Worm (Caenorhabditis elegans) whole organism, late embryonic: ENCODE measurements around the gene chtl-1.

Source experiments
- C08G9.2 ChIP-seq: sonication (generic microtip); optimal IDR thresholded peaks from 2 replicates; lab custom pipeline; 2016; ENCODE audit warnings: mild to moderate bottlenecking, missing genetic modification characterization, moderate library complexity, missing compliant biosample characterization
- C38D4.7 ChIP-seq: fragments of 200-800 bp; sonication (Bioruptor generic); optimal IDR thresholded peaks from 2 replicates; lab custom pipeline; 2018; ENCODE audit warnings: mild to moderate bottlenecking, missing genetic modification characterization, moderate library complexity, missing compliant biosample characterization
- K02D7.2 ChIP-seq: sonication (generic microtip); optimal IDR thresholded peaks from 2 replicates; lab custom pipeline; 2017; ENCODE audit warnings: mild to moderate bottlenecking, missing genetic modification characterization, missing compliant biosample characterization
- T23F11.4 ChIP-seq: fragments of 200-800 bp; sonication (Bioruptor generic); optimal IDR thresholded peaks from 2 replicates; lab custom pipeline; 2018; ENCODE audit warnings: mild to moderate bottlenecking, missing genetic modification characterization, missing compliant biosample characterization
- ama-1 ChIP-seq: fragments of 150-350 bp; optimal IDR thresholded peaks from 2 replicates; lab custom pipeline; 2014
- ceh-14 ChIP-seq: sonication (generic microtip); optimal IDR thresholded peaks from 2 replicates; lab custom pipeline; 2016; ENCODE audit warnings: missing genotype, missing genetic modification characterization, missing compliant biosample characterization
- ceh-18 ChIP-seq: sonication (generic microtip); optimal IDR thresholded peaks from 2 replicates; lab custom pipeline; 2016; ENCODE audit warnings: missing genetic modification characterization, missing compliant biosample characterization
- ceh-22 ChIP-seq: sonication (generic microtip); optimal IDR thresholded peaks from 2 replicates; lab custom pipeline; 2017; ENCODE audit warnings: missing biosample characterization, missing genetic modification characterization
- ceh-30 ChIP-seq: fragments of 150-350 bp; optimal IDR thresholded peaks from 2 replicates; lab custom pipeline; 2014; ENCODE audit warnings: missing biosample characterization, missing genetic modification characterization
- ceh-34 ChIP-seq: sonication (generic microtip); optimal IDR thresholded peaks from 2 replicates; lab custom pipeline; 2016; ENCODE audit warnings: mild to moderate bottlenecking, missing genetic modification characterization, missing compliant biosample characterization
- ceh-48 ChIP-seq: sonication (generic microtip); optimal IDR thresholded peaks from 2 replicates; lab custom pipeline; 2016; ENCODE audit warnings: missing genetic modification characterization, inconsistent platforms, missing compliant biosample characterization
- ceh-9 ChIP-seq: sonication (generic microtip); optimal IDR thresholded peaks from 2 replicates; lab custom pipeline; 2016; ENCODE audit warnings: mild to moderate bottlenecking, missing genetic modification characterization, inconsistent platforms, missing compliant biosample characterization
- che-1 ChIP-seq: sonication (generic microtip); optimal IDR thresholded peaks from 2 replicates; lab custom pipeline; 2016; ENCODE audit warnings: mild to moderate bottlenecking, missing genetic modification characterization, missing compliant biosample characterization
- dmd-4 ChIP-seq: sonication (generic microtip); optimal IDR thresholded peaks from 2 replicates; lab custom pipeline; 2016; ENCODE audit warnings: borderline replicate concordance, missing genetic modification characterization, missing compliant biosample characterization
- elt-2 ChIP-seq: sonication (generic microtip); optimal IDR thresholded peaks from 2 replicates; lab custom pipeline; 2016; ENCODE audit warnings: missing genetic modification reagents, missing genetic modification characterization, missing compliant biosample characterization
- ets-4 ChIP-seq: sonication (generic microtip); optimal IDR thresholded peaks from 2 replicates; lab custom pipeline; 2016; ENCODE audit warnings: missing genetic modification characterization, missing compliant biosample characterization
- fax-1 ChIP-seq: sonication (generic microtip); optimal IDR thresholded peaks from 2 replicates; lab custom pipeline; 2016; ENCODE audit warnings: missing genotype, missing genetic modification characterization, missing compliant biosample characterization
- fkh-10 ChIP-seq: fragments of 150-350 bp; optimal IDR thresholded peaks from 2 replicates; lab custom pipeline; 2014; ENCODE audit warnings: missing biosample characterization, missing genetic modification reagents, missing genetic modification characterization
- hlh-13 ChIP-seq: fragments of 200-800 bp; sonication (Bioruptor generic); optimal IDR thresholded peaks from 2 replicates; lab custom pipeline; 2018; ENCODE audit warnings: mild to moderate bottlenecking, missing genetic modification characterization, missing compliant biosample characterization
- hlh-15 ChIP-seq: sonication (generic microtip); optimal IDR thresholded peaks from 2 replicates; lab custom pipeline; 2016; ENCODE audit warnings: missing genetic modification characterization, missing compliant biosample characterization
- hlh-30 ChIP-seq: sonication (generic microtip); optimal IDR thresholded peaks from 2 replicates; lab custom pipeline; 2017; ENCODE audit warnings: antibody characterized with exemption, missing genetic modification characterization, missing compliant biosample characterization; ENCODE audit not compliant: insufficient read depth
- hlh-6 ChIP-seq: sonication (generic microtip); optimal IDR thresholded peaks from 2 replicates; lab custom pipeline; 2016; ENCODE audit warnings: missing genotype, missing genetic modification characterization, missing compliant biosample characterization
- mec-3 ChIP-seq: sonication (generic microtip); optimal IDR thresholded peaks from 2 replicates; lab custom pipeline; 2016; ENCODE audit warnings: borderline replicate concordance, missing genetic modification characterization, missing compliant biosample characterization
- odd-2 ChIP-seq: sonication (generic microtip); optimal IDR thresholded peaks from 2 replicates; lab custom pipeline; 2017; ENCODE audit warnings: antibody characterized with exemption, mild to moderate bottlenecking, missing genetic modification characterization, missing compliant biosample characterization
- pag-3 ChIP-seq: sonication (generic microtip); optimal IDR thresholded peaks from 2 replicates; lab custom pipeline; 2016; ENCODE audit warnings: missing compliant biosample characterization, missing genetic modification characterization, borderline replicate concordance
- pat-9 ChIP-seq: fragments of 200-800 bp; sonication (Bioruptor generic); optimal IDR thresholded peaks from 2 replicates; lab custom pipeline; 2018; ENCODE audit warnings: mild to moderate bottlenecking, missing genetic modification characterization, moderate library complexity, missing compliant biosample characterization
- pha-4 ChIP-seq: fragments of 150-350 bp; optimal IDR thresholded peaks from 2 replicates; lab custom pipeline; 2018; ENCODE audit warnings: missing biosample characterization, missing genetic modification reagents, missing genetic modification characterization
- rnt-1 ChIP-seq: sonication (generic microtip); optimal IDR thresholded peaks from 2 replicates; lab custom pipeline; 2016; ENCODE audit warnings: missing genetic modification characterization, missing compliant biosample characterization
- sox-2 ChIP-seq: fragments of 200-800 bp; sonication (Bioruptor generic); IDR thresholded peaks from 2 replicates; pipeline ENCODE4 v1.3.6; 2022; ENCODE audit warnings: missing genetic modification reagents, missing genetic modification characterization, missing compliant biosample characterization
- ttx-3 ChIP-seq: sonication (generic microtip); optimal IDR thresholded peaks from 2 replicates; lab custom pipeline; 2016; ENCODE audit warnings: missing genetic modification reagents, missing genetic modification characterization, missing compliant biosample characterization
- unc-3 ChIP-seq, 2 experiments: fragments of 200-800 bp in 1 of 2; sonication (Bioruptor generic) in 1 of 2; sonication (generic microtip) in 1 of 2; conservative IDR thresholded peaks in 1 of 2; optimal IDR thresholded peaks in 1 of 2; 2 replicates each; pipeline versions ENCODE4 v1.3.6 to Lab custom; 2016 to 2022; ENCODE audit warnings: missing compliant biosample characterization in 2 of 2, missing genetic modification characterization in 2 of 2, missing genetic modification reagents in 1 of 2
- unc-55 ChIP-seq: sonication (generic microtip); optimal IDR thresholded peaks from 2 replicates; lab custom pipeline; 2017; ENCODE audit warnings: missing biosample characterization, missing genetic modification reagents, missing genetic modification characterization
- unc-86 ChIP-seq: sonication (generic microtip); optimal IDR thresholded peaks from 2 replicates; lab custom pipeline; 2016; ENCODE audit warnings: missing genetic modification characterization, missing compliant biosample characterization
- zip-5 ChIP-seq: sonication (generic microtip); optimal IDR thresholded peaks from 2 replicates; lab custom pipeline; 2016; ENCODE audit warnings: missing genetic modification characterization, missing compliant biosample characterization
- ztf-16 ChIP-seq: sonication (generic microtip); optimal IDR thresholded peaks from 2 replicates; lab custom pipeline; 2017; ENCODE audit warnings: missing genetic modification characterization, missing compliant biosample characterization

The chtl-1 gene

DNA sequence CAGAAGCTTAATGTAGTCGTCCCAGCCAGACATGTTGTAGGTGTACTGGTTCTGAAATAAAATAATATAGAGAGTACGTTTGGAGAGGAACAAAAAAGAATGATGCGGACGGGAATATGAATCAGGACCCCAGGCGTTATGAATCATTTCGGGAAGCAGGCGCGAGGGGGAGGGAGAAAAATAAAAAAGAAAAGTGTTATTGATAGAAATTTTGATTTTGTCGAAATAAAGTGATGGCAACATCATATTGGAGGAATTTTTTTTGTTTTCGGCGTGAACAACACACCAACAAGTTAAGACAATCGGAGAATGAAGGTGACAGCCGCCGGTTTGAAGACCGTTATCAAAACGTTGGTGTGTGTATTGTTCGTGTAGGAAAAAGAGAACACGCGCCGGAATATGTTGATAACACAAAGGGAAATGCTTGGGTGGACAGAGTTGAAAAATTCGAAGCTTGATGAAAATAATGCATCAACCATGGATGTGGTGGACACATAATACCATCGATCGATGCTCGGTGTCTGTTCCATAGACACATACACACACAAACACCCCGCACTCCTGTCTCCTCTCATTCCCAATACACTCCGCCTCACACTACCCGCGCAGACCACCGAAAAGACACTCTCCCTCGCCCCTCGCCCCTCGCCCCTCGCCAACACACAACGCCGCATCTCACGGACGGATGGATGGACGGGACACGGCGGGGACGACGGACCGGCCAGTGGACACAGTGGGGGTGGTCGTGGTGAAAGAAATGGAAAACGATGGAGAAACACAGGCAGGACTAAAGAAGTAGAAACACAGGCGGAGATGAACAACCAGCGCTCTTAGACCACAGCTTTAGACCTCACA, 9.9 kb downstream of the chtl-1 start, which contains the start of gene pfn-2 (continued):
- TF ChIP-seq elt-2 (tag; lab: Kevin White, UChicago) (no peak), dmd-4 (peak; percentile 18), sox-2 (GFP tag; lab: Robert Waterston, UW) (no peak), pha-4 (no peak), pag-3 (tag; lab: Kevin White, UChicago) (no peak), ceh-9 (tag; lab: Kevin White, UChicago) (peak; percentile 18), che-1 (tag; lab: Kevin White, UChicago) (no peak), fkh-10 (GFP tag; lab: Kevin White, UChicago) (no peak), rnt-1 (tag; lab: Kevin White, UChicago) (no peak), unc-55 (no peak), ama-1 (lab: Kevin White, UChicago) (no peak), C38D4.7 (GFP tag; lab: Kevin White, UChicago) (no peak), hlh-30 (no peak), unc-3 (GFP tag; conservative IDR thresholded peaks at IDR 0.05; lab: Robert Waterston, UW) (no peak), unc-3 (tag; optimal IDR thresholded peaks at IDR 0.05; lab: Kevin White, UChicago) (no peak), ceh-48 (tag; lab: Kevin White, UChicago) (no peak), unc-86 (no peak), pat-9 (tag; lab: Kevin White, UChicago) (peak; percentile 45), T23F11.4 (no peak), mec-3 (tag; lab: Kevin White, UChicago) (no peak), ceh-18 (no peak)
- TF ChIP-seq, all 69 proteins: peak for 16

DNA sequence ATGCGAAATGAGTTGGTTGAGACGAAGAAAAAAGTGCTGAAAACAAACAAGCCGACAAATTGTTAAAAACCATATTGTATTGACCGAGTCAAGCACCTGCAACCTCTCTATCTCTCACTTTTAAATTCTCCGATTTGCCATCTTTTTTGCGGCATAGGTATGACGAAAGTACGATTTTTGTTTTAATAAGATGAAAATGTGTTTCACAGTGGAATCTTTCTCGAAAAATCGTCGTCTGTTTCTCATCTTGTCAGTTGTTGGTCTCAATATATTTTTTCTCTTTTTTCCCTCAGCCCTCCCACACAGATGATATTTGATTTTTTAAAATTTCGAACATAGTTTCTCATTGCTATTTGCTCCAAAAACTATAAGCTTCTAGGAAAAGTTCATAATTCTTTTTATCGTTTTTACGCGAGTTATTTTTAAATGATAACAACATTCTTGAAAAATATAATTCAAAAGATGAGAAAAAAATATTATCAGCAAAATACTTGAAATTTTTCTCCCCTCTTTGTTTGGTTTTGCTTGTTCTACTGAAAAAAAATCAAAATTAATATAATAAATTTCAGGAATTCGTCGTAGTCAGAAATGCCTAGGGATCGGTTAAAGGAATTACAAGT, 15.5 kb downstream of the chtl-1 start, which contains the start of gene syx-3:
Gene syx-3, plus strand, starts transcription at position 570 of the 620 bp plus-strand sequence.
- TF ChIP-seq ceh-9 (tag; lab: Kevin White, UChicago) (no peak), dmd-4 (no peak), hlh-15 (no peak), ceh-30 (tag; lab: Kevin White, UChicago) (no peak), pha-4 (no peak), hlh-6 (tag; lab: Kevin White, UChicago) (no peak), hlh-13 (no peak), ceh-34 (tag; lab: Kevin White, UChicago) (no peak), ama-1 (lab: Kevin White, UChicago) (no peak), ceh-22 (tag; lab: Kevin White, UChicago) (no peak)

- TF ChIP-seq odd-2 (tag; lab: Kevin White, UChicago) (no peak), unc-3 (GFP tag; conservative IDR thresholded peaks at IDR 0.05; lab: Robert Waterston, UW) (no peak), unc-3 (tag; optimal IDR thresholded peaks at IDR 0.05; lab: Kevin White, UChicago) (no peak)
These were observed 16.3 kb downstream of the chtl-1 start for ce11 chrX:5347856-5348255.

ce11 chrX:5346303-5346702, 17.8 kb downstream of the chtl-1 start:
- TF ChIP-seq zip-5, result no peak
- no peak for TF ChIP-seq hlh-30
- TF ChIP-seq che-1 (tag; lab: Kevin White, UChicago), result no peak
- no peak for TF ChIP-seq fax-1 (tag; lab: Kevin White, UChicago)
- no peak for TF ChIP-seq ztf-16
- no peak for TF ChIP-seq T23F11.4
- TF ChIP-seq K02D7.2 (tag; lab: Kevin White, UChicago), result no peak
- TF ChIP-seq ttx-3 (tag; lab: Kevin White, UChicago), result no peak
- TF ChIP-seq ets-4, result no peak
- no peak for TF ChIP-seq C08G9.2 (tag; lab: Kevin White, UChicago)
- TF ChIP-seq ceh-14 (tag; lab: Kevin White, UChicago), result no peak
